Worm (Caenorhabditis elegans): ENCODE data around the gene pha-1.

Gene pha-1

DNA sequence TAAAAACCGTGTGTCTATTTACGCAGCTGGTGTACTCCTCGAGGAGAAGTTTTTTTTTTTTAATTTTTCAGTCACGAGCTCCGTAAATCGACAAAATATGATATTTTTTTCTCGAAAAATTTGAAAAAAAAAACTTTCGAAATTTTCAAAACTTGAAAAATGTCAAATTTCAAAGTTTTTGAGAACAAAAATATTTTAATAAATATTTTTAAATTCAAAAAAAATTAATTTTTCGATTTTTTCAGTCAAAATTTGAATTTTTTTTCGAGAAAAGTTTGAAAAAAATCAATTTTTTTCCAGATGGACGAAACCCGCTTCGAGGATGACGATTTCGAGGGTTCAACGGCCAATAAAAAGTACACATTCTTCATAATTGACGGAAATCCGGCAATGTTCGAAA is 23.0 kb downstream of the pha-1 start, which contains the start of gene cku-70:
Gene cku-70, plus strand, starts transcription at position 301 of the 400 bp plus-strand sequence.
- TF ChIP-seq pag-3 (tag; optimal IDR thresholded peaks at IDR 0.05; ENCODE audit: borderline replicate concordance) (no peak), C08G9.2 (tag; optimal IDR thresholded peaks at IDR 0.05) (no peak), hlh-13 (GFP tag; optimal IDR thresholded peaks at IDR 0.05) (no peak), sox-4 (tag; optimal IDR thresholded peaks at IDR 0.05) (no peak), gmeb-2 (tag; optimal IDR thresholded peaks at IDR 0.05) (no peak), nhr-11 (tag; optimal IDR thresholded peaks at IDR 0.05) (no peak), pha-4 (tag; optimal IDR thresholded peaks at IDR 0.05) (no peak), lim-6 (tag; optimal IDR thresholded peaks at IDR 0.05) (no peak), tbx-7 (tag; optimal IDR thresholded peaks at IDR 0.05) (no peak), pqm-1 (tag; optimal IDR thresholded peaks at IDR 0.05) (no peak), fkh-6 (tag; optimal IDR thresholded peaks at IDR 0.05) (no peak), hlh-6 (tag; optimal IDR thresholded peaks at IDR 0.05) (no peak), mec-3 (tag; optimal IDR thresholded peaks at IDR 0.05; ENCODE audit: borderline replicate concordance) (no peak), ztf-16 (tag; optimal IDR thresholded peaks at IDR 0.05) (no peak), C38D4.7 (GFP tag; optimal IDR thresholded peaks at IDR 0.05) (no peak), npax-4 (tag; optimal IDR thresholded peaks at IDR 0.05) (no peak), elt-2 (tag; optimal IDR thresholded peaks at IDR 0.05) (no peak), elt-4 (tag; optimal IDR thresholded peaks at IDR 0.05) (no peak), hlh-30 (tag; optimal IDR thresholded peaks at IDR 0.05; ENCODE audit: insufficient read depth) (no peak), dmd-4 (tag; optimal IDR thresholded peaks at IDR 0.05; ENCODE audit: borderline replicate concordance) (no peak)

DNA sequence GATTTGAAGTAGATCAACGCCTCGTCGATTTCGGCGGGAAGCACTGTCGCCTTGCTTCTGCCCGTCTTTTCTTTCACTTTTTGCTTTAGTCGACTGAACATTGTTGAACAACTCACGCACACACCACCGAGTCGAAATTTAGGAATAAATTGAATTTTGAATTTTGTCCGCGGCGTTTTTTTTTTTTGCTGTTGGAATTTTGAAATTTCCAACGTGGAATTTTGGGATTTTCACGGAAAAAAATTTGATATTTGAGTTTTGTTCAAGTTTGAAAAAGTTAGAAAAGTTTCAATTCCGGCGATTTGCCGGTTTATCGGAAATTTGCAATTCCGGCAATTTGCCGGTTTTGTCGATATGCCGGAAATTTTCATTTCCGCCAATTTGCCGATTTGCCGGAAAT is 25.5 kb downstream of the pha-1 start, which contains the start of gene Y47D3A.31:
Gene Y47D3A.31, minus strand, starts transcription at position 101 of the 400 bp plus-strand sequence.
- TF ChIP-seq elt-4 (tag; optimal IDR thresholded peaks at IDR 0.05) (no peak), ref-2 (tag; optimal IDR thresholded peaks at IDR 0.05) (no peak), ceh-9 (tag; optimal IDR thresholded peaks at IDR 0.05) (no peak), unc-42 (tag; optimal IDR thresholded peaks at IDR 0.05) (no peak), syd-9 (tag; optimal IDR thresholded peaks at IDR 0.05) (no peak), ets-4 (tag; optimal IDR thresholded peaks at IDR 0.05) (no peak), lim-6 (tag; optimal IDR thresholded peaks at IDR 0.05) (no peak), dve-1 (tag; optimal IDR thresholded peaks at IDR 0.05) (no peak), hlh-8 (tag; optimal IDR thresholded peaks at IDR 0.05) (no peak), pat-9 (tag; optimal IDR thresholded peaks at IDR 0.05) (no peak), K02D7.2 (tag; optimal IDR thresholded peaks at IDR 0.05) (no peak), nfya-1 (tag; optimal IDR thresholded peaks at IDR 0.05) (no peak), ceh-14 (tag; optimal IDR thresholded peaks at IDR 0.05) (no peak)

DNA sequence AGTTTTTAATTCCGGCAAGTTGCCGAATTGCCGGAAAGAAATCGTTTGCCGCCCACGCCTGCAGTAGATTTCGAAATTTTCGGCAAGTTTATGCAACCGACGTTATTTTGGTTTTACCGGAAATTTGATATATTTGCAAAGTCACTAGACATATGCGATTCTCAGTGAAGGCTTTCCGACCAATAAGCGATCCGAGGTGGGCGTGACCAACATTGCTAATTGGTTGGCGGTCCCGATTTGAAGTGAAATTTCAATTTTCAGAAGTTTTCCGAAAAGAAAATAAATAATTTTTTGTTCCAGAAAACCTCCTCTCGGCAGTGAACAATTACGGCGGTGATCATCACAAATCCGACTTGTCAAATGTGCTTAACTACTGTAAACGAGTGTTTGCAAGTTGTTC is 26.3 kb downstream of the pha-1 start:
- TF ChIP-seq nfya-1 (tag; optimal IDR thresholded peaks at IDR 0.05) = peak; percentile 67
- no peak for TF ChIP-seq ceh-31 (tag; optimal IDR thresholded peaks at IDR 0.05)
- no peak for TF ChIP-seq unc-3 (GFP tag; conservative IDR thresholded peaks at IDR 0.05)
- TF ChIP-seq unc-3 (tag; optimal IDR thresholded peaks at IDR 0.05) = no peak
- TF ChIP-seq che-1 (tag; optimal IDR thresholded peaks at IDR 0.05) = no peak
- no peak for TF ChIP-seq nhr-11 (tag; optimal IDR thresholded peaks at IDR 0.05)
- no peak for TF ChIP-seq ceh-6 (GFP tag; optimal IDR thresholded peaks at IDR 0.05)

DNA sequence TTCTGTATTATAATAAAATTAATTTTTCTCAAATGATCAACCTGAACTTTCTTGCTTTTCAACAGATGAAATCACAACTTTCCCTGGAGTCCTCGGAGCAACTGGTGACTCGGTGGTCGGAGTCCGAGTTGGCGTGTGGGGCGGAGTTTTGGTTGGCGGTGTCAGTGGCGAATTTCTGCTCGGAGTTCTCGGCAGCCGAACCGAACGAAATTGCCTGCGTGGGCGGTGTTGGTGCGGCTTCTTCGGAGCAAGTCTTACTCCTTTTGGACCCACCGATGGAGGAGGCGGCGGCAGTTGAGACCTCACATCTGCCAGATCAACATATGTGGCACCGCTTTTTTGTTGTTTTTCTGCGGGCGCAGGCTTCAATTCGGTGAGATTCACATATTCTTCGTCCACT is 38.1 kb downstream of the pha-1 start:
- TF ChIP-seq hlh-8 (tag; optimal IDR thresholded peaks at IDR 0.05) (no peak), dve-1 (tag; optimal IDR thresholded peaks at IDR 0.05) (no peak), K09A11.1 (tag; optimal IDR thresholded peaks at IDR 0.05; ENCODE audit: insufficient read depth) (no peak), pag-3 (tag; optimal IDR thresholded peaks at IDR 0.05; ENCODE audit: borderline replicate concordance) (no peak)

Data from whole organism, late embryonic.